Worm (Caenorhabditis elegans) whole organism, young adult: ENCODE measurements around the gene Y116A8C.44.

Experiments
- C06A6.2 ChIP-seq: fragments of 200-800 bp; sonication (Bioruptor generic); conservative IDR thresholded peaks from 2 replicates; pipeline ENCODE4 v1.3.6; 2022; ENCODE audit warnings: missing genetic modification characterization, missing compliant biosample characterization
- D2030.7 ChIP-seq: fragments of 200-800 bp; sonication (Bioruptor generic); IDR thresholded peaks from 2 replicates; pipeline ENCODE4 v1.3.6; 2022; ENCODE audit warnings: missing genetic modification reagents, missing genetic modification characterization, missing compliant biosample characterization
- F33H1.4 ChIP-seq: fragments of 200-800 bp; sonication (Bioruptor generic); IDR thresholded peaks from 2 replicates; pipeline ENCODE4 v1.3.6; 2022; ENCODE audit warnings: missing genetic modification reagents, missing genetic modification characterization, missing compliant biosample characterization
- F37B4.10 ChIP-seq: fragments of 200-800 bp; sonication (Bioruptor generic); IDR thresholded peaks from 2 replicates; pipeline ENCODE4 v1.3.6; 2022; ENCODE audit warnings: missing genetic modification characterization, missing compliant biosample characterization
- F39B2.1 ChIP-seq: fragments of 200-800 bp; sonication (Bioruptor generic); IDR thresholded peaks from 2 replicates; pipeline ENCODE4 v1.3.6; 2022; ENCODE audit warnings: missing genetic modification reagents, missing genetic modification characterization, missing compliant biosample characterization
- F57A8.1 ChIP-seq: fragments of 200-800 bp; sonication (Bioruptor generic); optimal IDR thresholded peaks from 2 replicates; lab custom pipeline; 2018; ENCODE audit warnings: mild to moderate bottlenecking, missing genetic modification characterization, moderate library complexity, missing compliant biosample characterization
- Y53F4B.3 ChIP-seq: fragments of 200-800 bp; sonication (Bioruptor generic); IDR thresholded peaks from 2 replicates; pipeline ENCODE4 v1.3.6; 2022; ENCODE audit warnings: missing genetic modification reagents, missing genetic modification characterization, missing compliant biosample characterization
- Y95B8A.8 ChIP-seq: fragments of 200-800 bp; sonication (Bioruptor generic); IDR thresholded peaks from 2 replicates; pipeline ENCODE4 v1.3.6; 2022; ENCODE audit warnings: missing genetic modification reagents, missing genetic modification characterization, missing compliant biosample characterization
- ama-1 ChIP-seq, 3 experiments: fragments of 150-350 bp in 1 of 3; sonication (generic microtip) in 2 of 3; optimal IDR thresholded peaks; 2 replicates each; lab custom pipeline; 2014 to 2018; ENCODE audit warnings: missing biosample characterization in 2 of 3, missing genetic modification characterization in 2 of 3, missing genetic modification reagents in 2 of 3
- attf-5 ChIP-seq: fragments of 200-800 bp; sonication (Bioruptor generic); optimal IDR thresholded peaks from 2 replicates; lab custom pipeline; 2018; ENCODE audit warnings: mild to moderate bottlenecking, missing genetic modification characterization, missing compliant biosample characterization
- bed-1 ChIP-seq: fragments of 200-800 bp; sonication (Bioruptor generic); IDR thresholded peaks from 2 replicates; pipeline ENCODE4 v1.3.6; 2022; ENCODE audit warnings: missing genetic modification reagents, missing genetic modification characterization, missing compliant biosample characterization
- cebp-2 ChIP-seq: fragments of 200-800 bp; sonication (Bioruptor generic); IDR thresholded peaks from 2 replicates; pipeline ENCODE4 v1.3.6; 2022; ENCODE audit warnings: missing genetic modification characterization, missing compliant biosample characterization
- ceh-79 ChIP-seq: sonication (generic microtip); optimal IDR thresholded peaks from 2 replicates; lab custom pipeline; 2017; ENCODE audit warnings: mild to moderate bottlenecking, missing genetic modification characterization, missing compliant biosample characterization
- chd-7 ChIP-seq: sonication (generic microtip); optimal IDR thresholded peaks from 2 replicates; lab custom pipeline; 2016; ENCODE audit warnings: mild to moderate bottlenecking, missing genetic modification characterization, moderate library complexity, missing compliant biosample characterization
- dpff-1 ChIP-seq: sonication (generic microtip); optimal IDR thresholded peaks from 2 replicates; lab custom pipeline; 2017; ENCODE audit warnings: mild to moderate bottlenecking, missing genetic modification characterization, missing compliant biosample characterization
- efl-1 ChIP-seq: fragments of 150-350 bp; optimal IDR thresholded peaks from 2 replicates; lab custom pipeline; 2014; ENCODE audit warnings: missing biosample characterization, missing genetic modification reagents, missing genetic modification characterization
- egrh-3 ChIP-seq: fragments of 200-800 bp; sonication (Bioruptor generic); IDR thresholded peaks from 2 replicates; pipeline ENCODE4 v1.3.6; 2022; ENCODE audit warnings: missing genetic modification reagents, missing genetic modification characterization, missing compliant biosample characterization
- ets-4 ChIP-seq: fragments of 200-800 bp; sonication (Bioruptor generic); optimal IDR thresholded peaks from 2 replicates; lab custom pipeline; 2018; ENCODE audit warnings: mild to moderate bottlenecking, missing genetic modification characterization, missing compliant biosample characterization
- fkh-3 ChIP-seq: sonication (generic microtip); optimal IDR thresholded peaks from 2 replicates; lab custom pipeline; 2016; ENCODE audit warnings: mild to moderate bottlenecking, missing genetic modification characterization, missing compliant biosample characterization
- hlh-26 ChIP-seq: fragments of 200-800 bp; sonication (Bioruptor generic); conservative IDR thresholded peaks from 2 replicates; pipeline ENCODE4 v1.3.6; 2022; ENCODE audit warnings: missing genetic modification reagents, missing genetic modification characterization, missing compliant biosample characterization
- lag-1 ChIP-seq: fragments of 200-800 bp; sonication (Bioruptor generic); IDR thresholded peaks from 2 replicates; pipeline ENCODE4 v1.3.6; 2022; ENCODE audit warnings: missing genetic modification reagents, missing genetic modification characterization, missing compliant biosample characterization
- let-526 ChIP-seq: fragments of 200-800 bp; sonication (Bioruptor generic); IDR thresholded peaks from 2 replicates; pipeline ENCODE4 v1.3.6; 2022; ENCODE audit warnings: missing genetic modification reagents, missing genetic modification characterization, missing compliant biosample characterization
- let-607 ChIP-seq, 2 experiments: fragments of 200-800 bp in 1 of 2; sonication (Bioruptor generic) in 1 of 2; sonication (generic microtip) in 1 of 2; optimal IDR thresholded peaks; 2 replicates each; lab custom pipeline; 2016 to 2018; ENCODE audit warnings: mild to moderate bottlenecking in 2 of 2, missing compliant biosample characterization in 2 of 2, missing genetic modification characterization in 2 of 2, moderate library complexity in 2 of 2, missing genotype in 1 of 2
- lin-26 ChIP-seq: fragments of 200-800 bp; sonication (Bioruptor generic); IDR thresholded peaks from 2 replicates; pipeline ENCODE4 v1.3.6; 2022; ENCODE audit warnings: missing genetic modification reagents, missing genetic modification characterization, missing compliant biosample characterization
- lin-40 ChIP-seq: sonication (generic microtip); optimal IDR thresholded peaks from 2 replicates; lab custom pipeline; 2016; ENCODE audit warnings: missing genetic modification characterization, mild to moderate bottlenecking, missing compliant biosample characterization, missing genotype, missing genetic modification reagents
- lsy-27 ChIP-seq: sonication (generic microtip); optimal IDR thresholded peaks from 2 replicates; lab custom pipeline; 2017; ENCODE audit warnings: missing genetic modification characterization, mild to moderate bottlenecking, missing compliant biosample characterization, antibody characterized with exemption, missing genotype, borderline replicate concordance; ENCODE audit not compliant: insufficient read depth
- madf-10 ChIP-seq: sonication (generic microtip); optimal IDR thresholded peaks from 2 replicates; lab custom pipeline; 2016; ENCODE audit warnings: mild to moderate bottlenecking, missing genetic modification characterization, missing compliant biosample characterization
- mes-4 ChIP-seq: sonication (generic microtip); optimal IDR thresholded peaks from 2 replicates; lab custom pipeline; 2016; ENCODE audit warnings: missing genotype, missing genetic modification characterization, missing compliant biosample characterization
- nfyb-1 ChIP-seq: fragments of 200-800 bp; sonication (Bioruptor generic); IDR thresholded peaks from 2 replicates; pipeline ENCODE4 v1.3.6; 2022; ENCODE audit warnings: missing genetic modification reagents, missing genetic modification characterization, missing compliant biosample characterization
- nhr-179 ChIP-seq: sonication (generic microtip); optimal IDR thresholded peaks from 2 replicates; lab custom pipeline; 2016; ENCODE audit warnings: mild to moderate bottlenecking, missing genetic modification characterization, missing compliant biosample characterization
- nhr-90 ChIP-seq: sonication (generic microtip); optimal IDR thresholded peaks from 2 replicates; lab custom pipeline; 2016; ENCODE audit warnings: missing genotype, mild to moderate bottlenecking, missing genetic modification characterization, missing compliant biosample characterization
- pbrm-1 ChIP-seq: fragments of 200-800 bp; sonication (Bioruptor generic); IDR thresholded peaks from 2 replicates; pipeline ENCODE4 v1.3.6; 2022; ENCODE audit warnings: missing genetic modification reagents, missing genetic modification characterization, missing compliant biosample characterization
- repo-1 ChIP-seq: sonication (generic microtip); optimal IDR thresholded peaks from 2 replicates; lab custom pipeline; 2017; ENCODE audit warnings: mild to moderate bottlenecking, missing genetic modification characterization, missing compliant biosample characterization
- snpc-4 ChIP-seq, 5 experiments: fragments of 150-350 bp in 1 of 5; sonication (generic microtip) in 4 of 5; optimal IDR thresholded peaks; 2 replicates each; lab custom pipeline; 2014 to 2018; ENCODE audit warnings: missing genetic modification characterization in 5 of 5, missing biosample characterization in 3 of 5, antibody characterized with exemption in 2 of 5, mild to moderate bottlenecking in 2 of 5, missing compliant biosample characterization in 2 of 5, missing genotype in 2 of 5, moderate library complexity in 2 of 5, missing genetic modification reagents in 1 of 5
- tbp1 ChIP-seq: fragments of 200-800 bp; sonication (Bioruptor generic); optimal IDR thresholded peaks from 2 replicates; lab custom pipeline; 2018; ENCODE audit warnings: mild to moderate bottlenecking, missing genetic modification characterization, missing compliant biosample characterization
- unc-130 ChIP-seq: sonication (generic microtip); optimal IDR thresholded peaks from 2 replicates; lab custom pipeline; 2016; ENCODE audit warnings: missing genetic modification reagents, missing genetic modification characterization, missing compliant biosample characterization
- zfh-2 ChIP-seq: fragments of 200-800 bp; sonication (Bioruptor generic); conservative IDR thresholded peaks from 2 replicates; pipeline ENCODE4 v1.3.6; 2022; ENCODE audit warnings: missing genetic modification reagents, missing genetic modification characterization, missing compliant biosample characterization
- zim-3 ChIP-seq: sonication (generic microtip); optimal IDR thresholded peaks from 2 replicates; lab custom pipeline; 2017; ENCODE audit warnings: mild to moderate bottlenecking, missing genetic modification characterization, moderate library complexity, missing compliant biosample characterization
- ztf-26 ChIP-seq: sonication (generic microtip); optimal IDR thresholded peaks from 2 replicates; lab custom pipeline; 2017; ENCODE audit warnings: missing genetic modification characterization, missing compliant biosample characterization

Gene Y116A8C.44

ce11 chrIV:17058036-17058435 lies at the start of gene Y116A8C.44:
Y116A8C.44 (minus strand) TSS chrIV:17058136.
- TF ChIP-seq ama-1 (optimal IDR thresholded peaks at IDR 0.05; lab: Kevin White, UChicago) = no peak
- no peak for TF ChIP-seq ama-1 (GFP tag; optimal IDR thresholded peaks at IDR 0.05; lab: Kevin White, UChicago)
- TF ChIP-seq lsy-27 (tag; lab: Kevin White, UChicago) = no peak
- TF ChIP-seq efl-1 (GFP tag; lab: Kevin White, UChicago) = no peak
- no peak for TF ChIP-seq D2030.7 (GFP tag; lab: Robert Waterston, UW)
- no peak for TF ChIP-seq unc-130 (GFP tag; lab: Kevin White, UChicago)
- no peak for TF ChIP-seq cebp-2
- no peak for TF ChIP-seq snpc-4 (GFP tag; optimal IDR thresholded peaks at IDR 0.05; lab: Kevin White, UChicago)
- no peak for TF ChIP-seq snpc-4 (tag; optimal IDR thresholded peaks at IDR 0.05; lab: Kevin White, UChicago)
- TF ChIP-seq ceh-79 (tag; lab: Kevin White, UChicago) = no peak
- TF ChIP-seq lin-40 (tag; lab: Kevin White, UChicago) = no peak
- no peak for TF ChIP-seq ets-4 (GFP tag; lab: Kevin White, UChicago)
- TF ChIP-seq bed-1 (GFP tag; lab: Robert Waterston, UW) = no peak
- TF ChIP-seq Y95B8A.8 = no peak
- no peak for TF ChIP-seq madf-10 (tag; lab: Kevin White, UChicago)
- TF ChIP-seq lin-26 (GFP tag; lab: Robert Waterston, UW) = no peak
- TF ChIP-seq, all 124 proteins: peak for 0

- TF ChIP-seq tbp1 (GFP tag; lab: Kevin White, UChicago) (no peak), F39B2.1 (GFP tag; lab: Robert Waterston, UW) (no peak), let-607 (tag; optimal IDR thresholded peaks at IDR 0.05; lab: Kevin White, UChicago) (no peak), repo-1 (tag; lab: Kevin White, UChicago) (peak; percentile 39), F33H1.4 (GFP tag; lab: Robert Waterston, UW) (no peak), zfh-2 (GFP tag; lab: Robert Waterston, UW) (peak; percentile 81), ets-4 (GFP tag; lab: Kevin White, UChicago) (no peak), egrh-3 (GFP tag; lab: Robert Waterston, UW) (peak; percentile 70; the same call in 1 of the 2 replicates), cebp-2 (0 out of 2 replicates have a peak, but pooled peaks have one; percentile 22), attf-5 (GFP tag; lab: Kevin White, UChicago) (no peak), nhr-90 (tag; lab: Kevin White, UChicago) (no peak), F57A8.1 (GFP tag; lab: Kevin White, UChicago) (no peak), Y53F4B.3 (GFP tag; lab: Robert Waterston, UW) (no peak), dpff-1 (tag; lab: Kevin White, UChicago) (no peak)
Observed at ce11 chrIV:17105578-17105977, 47.6 kb upstream of the Y116A8C.44 start.

- no peak for TF ChIP-seq C06A6.2 (GFP tag; lab: Robert Waterston, UW)
- TF ChIP-seq F37B4.10 = no peak
- no peak for TF ChIP-seq chd-7 (tag; lab: Kevin White, UChicago)
- TF ChIP-seq fkh-3 (tag; lab: Kevin White, UChicago) = no peak
- TF ChIP-seq mes-4 (tag; lab: Kevin White, UChicago) = no peak
- no peak for TF ChIP-seq ztf-26
- no peak for TF ChIP-seq F33H1.4 (GFP tag; lab: Robert Waterston, UW)
- no peak for TF ChIP-seq let-526 (GFP tag; lab: Robert Waterston, UW)
- peak; percentile 76 for TF ChIP-seq zfh-2 (GFP tag; lab: Robert Waterston, UW)
- TF ChIP-seq nhr-179 (tag; lab: Kevin White, UChicago) = no peak
- peak; percentile 68 for TF ChIP-seq nfyb-1 (GFP tag; lab: Robert Waterston, UW)
- no peak for TF ChIP-seq snpc-4 (GFP tag; optimal IDR thresholded peaks at IDR 0.05; lab: Kevin White, UChicago)
- peak in 1 of 4 experiments; percentile 21 for TF ChIP-seq snpc-4 (tag; optimal IDR thresholded peaks at IDR 0.05; lab: Kevin White, UChicago)
- no peak for TF ChIP-seq lag-1 (GFP tag; lab: Robert Waterston, UW)
- TF ChIP-seq egrh-3 (GFP tag; lab: Robert Waterston, UW) = peak; percentile 35; the same call in 1 of the 2 replicates
- no peak for TF ChIP-seq pbrm-1 (GFP tag; lab: Robert Waterston, UW)
- no peak for TF ChIP-seq hlh-26 (GFP tag; lab: Robert Waterston, UW)
- no peak for TF ChIP-seq lin-40 (tag; lab: Kevin White, UChicago)
- TF ChIP-seq zim-3 (tag; lab: Kevin White, UChicago) = no peak
Observed at ce11 chrIV:17104157-17104872, 46.4 kb upstream of the Y116A8C.44 start.
